Worm (Caenorhabditis elegans) whole organism, L4 larva: ENCODE measurements around the gene K01D12.8.

Experiments used
- F26F4.8 ChIP-seq: fragments of 200-800 bp; sonication (Bioruptor generic); conservative IDR thresholded peaks from 2 replicates; pipeline ENCODE4 v1.3.6; 2022; ENCODE audit warnings: missing genetic modification characterization, missing compliant biosample characterization
- F44E2.7 ChIP-seq: fragments of 200-800 bp; sonication (Bioruptor generic); IDR thresholded peaks from 2 replicates; pipeline ENCODE4 v2.1.2; 2022; ENCODE audit warnings: missing genetic modification characterization, missing compliant biosample characterization
- T20F7.1 ChIP-seq: fragments of 200-800 bp; sonication (Bioruptor generic); optimal IDR thresholded peaks from 2 replicates; lab custom pipeline; 2018; ENCODE audit warnings: mild to moderate bottlenecking, missing genetic modification characterization, missing compliant biosample characterization
- Y48G9A.11 ChIP-seq: fragments of 200-800 bp; sonication (Bioruptor generic); IDR thresholded peaks from 2 replicates; pipeline ENCODE4 v1.3.6; 2022; ENCODE audit warnings: missing genetic modification reagents, missing genetic modification characterization, missing compliant biosample characterization
- ZK337.2 ChIP-seq: fragments of 200-800 bp; sonication (Bioruptor generic); IDR thresholded peaks from 2 replicates; pipeline ENCODE4 v1.3.6; 2022; ENCODE audit warnings: missing genetic modification reagents, missing genetic modification characterization, missing compliant biosample characterization
- ZK546.5 ChIP-seq, 2 experiments: sonication (generic microtip); optimal IDR thresholded peaks; 2 replicates each; lab custom pipeline; 2017; ENCODE audit warnings: missing biosample characterization in 2 of 2, missing genetic modification characterization in 2 of 2
- aha-1 ChIP-seq: fragments of 150-350 bp; peaks from one replicate; lab custom pipeline; 2014; ENCODE audit warnings: missing biosample characterization, missing genetic modification characterization
- attf-4 ChIP-seq: sonication (generic microtip); optimal IDR thresholded peaks from 3 replicates; lab custom pipeline; 2017; ENCODE audit warnings: missing biosample characterization, missing genetic modification characterization
- ceh-20 ChIP-seq: fragments of 200-800 bp; sonication (Bioruptor generic); IDR thresholded peaks from 2 replicates; pipeline ENCODE4 v1.3.6; 2022; ENCODE audit warnings: missing genetic modification reagents, missing genetic modification characterization, missing compliant biosample characterization
- ceh-44 ChIP-seq: fragments of 200-800 bp; sonication (Bioruptor generic); IDR thresholded peaks from 2 replicates; pipeline ENCODE4 v1.3.6; 2022; ENCODE audit warnings: missing genetic modification reagents, missing genetic modification characterization, missing compliant biosample characterization
- ceh-62 ChIP-seq: sonication (generic microtip); optimal IDR thresholded peaks from 2 replicates; lab custom pipeline; 2017; ENCODE audit warnings: missing biosample characterization, missing genetic modification characterization
- ceh-82 ChIP-seq: sonication (generic microtip); optimal IDR thresholded peaks from 2 replicates; lab custom pipeline; 2017; ENCODE audit warnings: missing biosample characterization, missing genetic modification characterization
- cey-2 ChIP-seq: sonication (generic microtip); optimal IDR thresholded peaks from 3 replicates; lab custom pipeline; 2017; ENCODE audit warnings: missing genetic modification characterization, mild to moderate bottlenecking, missing compliant biosample characterization, antibody characterized with exemption, borderline replicate concordance; ENCODE audit not compliant: insufficient read depth
- ctbp-1 ChIP-seq: fragments of 200-800 bp; sonication (Bioruptor generic); IDR thresholded peaks from 2 replicates; pipeline ENCODE4 v1.3.6; 2022; ENCODE audit warnings: missing genetic modification reagents, missing genetic modification characterization, missing compliant biosample characterization
- daf-16 ChIP-seq, 3 experiments: sonication (generic microtip); optimal IDR thresholded peaks; 2 replicates each; lab custom pipeline; 2016 to 2017; ENCODE audit warnings: missing genetic modification characterization in 3 of 3, missing genetic modification reagents in 3 of 3, mild to moderate bottlenecking in 2 of 3, missing compliant biosample characterization in 2 of 3, missing biosample characterization in 1 of 3, moderate library complexity in 1 of 3
- daf-19 ChIP-seq: fragments of 200-800 bp; sonication (Bioruptor generic); conservative IDR thresholded peaks from 2 replicates; pipeline ENCODE4 v1.3.6; 2022; ENCODE audit warnings: missing genetic modification characterization, missing compliant biosample characterization
- dpl-1 ChIP-seq: fragments of 150-350 bp; optimal IDR thresholded peaks from 2 replicates; lab custom pipeline; 2014; ENCODE audit warnings: missing biosample characterization, missing genetic modification reagents, missing genetic modification characterization
- duxl-1 ChIP-seq: sonication (generic microtip); optimal IDR thresholded peaks from 2 replicates; lab custom pipeline; 2016; ENCODE audit warnings: mild to moderate bottlenecking, missing genetic modification characterization, moderate library complexity, missing compliant biosample characterization; ENCODE audit not compliant: poor library complexity
- dve-1 ChIP-seq: sonication (generic microtip); optimal IDR thresholded peaks from 2 replicates; lab custom pipeline; 2017; ENCODE audit warnings: antibody characterized with exemption, mild to moderate bottlenecking, missing genetic modification characterization, missing compliant biosample characterization; ENCODE audit not compliant: insufficient read depth
- fkh-10 ChIP-seq: fragments of 150-350 bp; optimal IDR thresholded peaks from 2 replicates; lab custom pipeline; 2014; ENCODE audit warnings: missing biosample characterization, missing genetic modification reagents, missing genetic modification characterization
- gei-8 ChIP-seq: fragments of 200-800 bp; sonication (Bioruptor generic); optimal IDR thresholded peaks from 2 replicates; lab custom pipeline; 2018; ENCODE audit warnings: mild to moderate bottlenecking, missing genetic modification characterization, missing compliant biosample characterization
- hif-1 ChIP-seq, 2 experiments: sonication (generic microtip); optimal IDR thresholded peaks; 2 replicates each; lab custom pipeline; 2016 to 2017; ENCODE audit warnings: missing compliant biosample characterization in 2 of 2, missing genetic modification characterization in 2 of 2, missing genetic modification reagents in 2 of 2, missing genotype in 2 of 2, mild to moderate bottlenecking in 1 of 2
- hlh-11 ChIP-seq: fragments of 200-800 bp; sonication (Bioruptor generic); optimal IDR thresholded peaks from 2 replicates; lab custom pipeline; 2018; ENCODE audit warnings: mild to moderate bottlenecking, missing genetic modification characterization, missing compliant biosample characterization
- hlh-30 ChIP-seq: sonication (generic microtip); optimal IDR thresholded peaks from 2 replicates; lab custom pipeline; 2017; ENCODE audit warnings: antibody characterized with exemption, mild to moderate bottlenecking, missing genetic modification characterization, missing compliant biosample characterization; ENCODE audit not compliant: insufficient read depth
- lim-7 ChIP-seq: fragments of 200-800 bp; sonication (Bioruptor generic); IDR thresholded peaks from 2 replicates; pipeline ENCODE4 v1.3.6; 2022; ENCODE audit warnings: missing genetic modification characterization, missing compliant biosample characterization
- lin-15B ChIP-seq: fragments of 150-350 bp; sonication (generic microtip); optimal IDR thresholded peaks from 3 replicates; lab custom pipeline; 2014; ENCODE audit warnings: missing biosample characterization, missing genetic modification characterization
- lin-29 ChIP-seq: fragments of 200-800 bp; sonication (Bioruptor generic); IDR thresholded peaks from 2 replicates; pipeline ENCODE4 v1.3.6; 2022; ENCODE audit warnings: missing genetic modification reagents, missing genetic modification characterization, missing compliant biosample characterization
- lin-39 ChIP-seq: fragments of 150-350 bp; optimal IDR thresholded peaks from 2 replicates; lab custom pipeline; 2014; ENCODE audit warnings: missing biosample characterization, missing genetic modification reagents, missing genetic modification characterization
- lsy-2 ChIP-seq, 2 experiments: fragments of 150-350 bp in 1 of 2; sonication (generic microtip) in 1 of 2; optimal IDR thresholded peaks; 2 replicates each; lab custom pipeline; 2014 to 2017; ENCODE audit warnings: missing biosample characterization in 2 of 2, missing genetic modification characterization in 2 of 2
- madf-9 ChIP-seq: fragments of 200-800 bp; sonication (Bioruptor generic); conservative IDR thresholded peaks from 2 replicates; pipeline ENCODE4 v1.3.6; 2022; ENCODE audit warnings: missing genetic modification reagents, missing genetic modification characterization, missing compliant biosample characterization
- mep-1 ChIP-seq: fragments of 150-350 bp; sonication (generic microtip); optimal IDR thresholded peaks from 3 replicates; lab custom pipeline; 2014; ENCODE audit warnings: missing biosample characterization, missing genetic modification characterization
- mes-2 ChIP-seq: sonication (generic microtip); optimal IDR thresholded peaks from 2 replicates; lab custom pipeline; 2016; ENCODE audit warnings: missing genotype, mild to moderate bottlenecking, missing genetic modification characterization, missing compliant biosample characterization; ENCODE audit not compliant: poor library complexity, severe bottlenecking
- nhr-11 ChIP-seq: fragments of 150-350 bp; optimal IDR thresholded peaks from 2 replicates; lab custom pipeline; 2014; ENCODE audit warnings: missing biosample characterization, missing genetic modification characterization
- nhr-111 ChIP-seq: fragments of 200-800 bp; sonication (Bioruptor generic); optimal IDR thresholded peaks from 2 replicates; lab custom pipeline; 2018; ENCODE audit warnings: mild to moderate bottlenecking, missing genetic modification characterization, missing compliant biosample characterization
- nhr-28 ChIP-seq: fragments of 150-350 bp; optimal IDR thresholded peaks from 2 replicates; lab custom pipeline; 2014; ENCODE audit warnings: missing biosample characterization, missing genetic modification characterization
- nhr-42 ChIP-seq: fragments of 200-800 bp; sonication (Bioruptor generic); IDR thresholded peaks from 2 replicates; pipeline ENCODE4 v1.3.6; 2022; ENCODE audit warnings: missing genetic modification characterization, missing compliant biosample characterization
- nhr-48 ChIP-seq: sonication (generic microtip); optimal IDR thresholded peaks from 2 replicates; lab custom pipeline; 2016; ENCODE audit warnings: mild to moderate bottlenecking, missing genetic modification characterization, missing compliant biosample characterization
- nhr-6 ChIP-seq: fragments of 150-350 bp; optimal IDR thresholded peaks from 2 replicates; lab custom pipeline; 2014; ENCODE audit warnings: missing biosample characterization, missing genetic modification characterization
- snpc-4 ChIP-seq: fragments of 150-350 bp; optimal IDR thresholded peaks from 2 replicates; lab custom pipeline; 2014; ENCODE audit warnings: missing biosample characterization, missing genetic modification characterization
- spr-3 ChIP-seq: fragments of 200-800 bp; sonication (Bioruptor generic); optimal IDR thresholded peaks from 2 replicates; lab custom pipeline; 2018; ENCODE audit warnings: mild to moderate bottlenecking, missing genetic modification characterization, missing compliant biosample characterization
- unc-130 ChIP-seq: sonication (generic microtip); optimal IDR thresholded peaks from 2 replicates; lab custom pipeline; 2016; ENCODE audit warnings: missing genetic modification reagents, missing genetic modification characterization, missing compliant biosample characterization
- zip-11 ChIP-seq: fragments of 200-800 bp; sonication (Bioruptor generic); IDR thresholded peaks from 2 replicates; pipeline ENCODE4 v1.3.6; 2022; ENCODE audit warnings: missing genetic modification characterization, missing compliant biosample characterization
- ztf-7 ChIP-seq: fragments of 150-350 bp; optimal IDR thresholded peaks from 2 replicates; lab custom pipeline; 2014; ENCODE audit warnings: missing biosample characterization, missing genetic modification characterization

K01D12.8 gene

ce11 chrV:12408996-12409395 lies 6.5 kb downstream of the K01D12.8 start:
- TF ChIP-seq T20F7.1 (peak; percentile 29), dve-1 (peak; percentile 14), hlh-30 (no peak), nhr-11 (tag; lab: Kevin White, UChicago) (no peak), daf-16 (GFP tag; optimal IDR thresholded peaks at IDR 0.05; lab: Kevin White, UChicago) (peak in 1 of 2 experiments; percentile 21), daf-16 (tag; optimal IDR thresholded peaks at IDR 0.05; lab: Kevin White, UChicago) (peak; percentile 11), mep-1 (tag; lab: Kevin White, UChicago) (peak; percentile 51), lim-7 (GFP tag; lab: Robert Waterston, UW) (no peak), ZK546.5 (tag; optimal IDR thresholded peaks at IDR 0.05; lab: Kevin White, UChicago) (no peak), nhr-28 (tag; lab: Kevin White, UChicago) (peak; percentile 91), hlh-11 (peak; percentile 33), zip-11 (GFP tag; lab: Robert Waterston, UW) (no peak), ctbp-1 (GFP tag; lab: Robert Waterston, UW) (no peak), nhr-42 (GFP tag; lab: Robert Waterston, UW) (no peak), lsy-2 (tag; optimal IDR thresholded peaks at IDR 0.05; lab: Kevin White, UChicago) (peak in 1 of 2 experiments; percentile 33), nhr-6 (tag; lab: Kevin White, UChicago) (peak; percentile 26), hif-1 (tag; optimal IDR thresholded peaks at IDR 0.05; lab: Kevin White, UChicago) (no peak), lin-29 (GFP tag; lab: Robert Waterston, UW) (no peak)

ce11 chrV:12410416-12411001 lies 8.1 kb downstream of the K01D12.8 start, which contains the start of gene hrg-2:
hrg-2 (minus strand) TSS chrV:12410513.
- no peak for TF ChIP-seq spr-3
- no peak for TF ChIP-seq lim-7 (GFP tag; lab: Robert Waterston, UW)
- peak; percentile 40 for TF ChIP-seq hlh-30
- no peak for TF ChIP-seq nhr-111 (GFP tag; lab: Kevin White, UChicago)
- peak; percentile 11 for TF ChIP-seq dve-1
- no peak for TF ChIP-seq lin-29 (GFP tag; lab: Robert Waterston, UW)
- no peak for TF ChIP-seq lin-39
- no peak for TF ChIP-seq snpc-4 (tag; lab: Kevin White, UChicago)
- no peak for TF ChIP-seq duxl-1
- TF ChIP-seq daf-19 = no peak
- no peak for TF ChIP-seq ceh-82 (tag; lab: Kevin White, UChicago)
- TF ChIP-seq ceh-62 (tag; lab: Kevin White, UChicago) = no peak
- TF ChIP-seq Y48G9A.11 (GFP tag; lab: Robert Waterston, UW) = no peak
- TF ChIP-seq F44E2.7 (GFP tag; lab: Robert Waterston, UW) = no peak
- TF ChIP-seq lsy-2 (tag; optimal IDR thresholded peaks at IDR 0.05; lab: Kevin White, UChicago) = no peak
- no peak for TF ChIP-seq lin-15B
- no peak for TF ChIP-seq nhr-11 (tag; lab: Kevin White, UChicago)
- TF ChIP-seq nhr-48 = peak; percentile 64
- TF ChIP-seq gei-8 (GFP tag; lab: Kevin White, UChicago) = no peak
- TF ChIP-seq hlh-11 = no peak
- no peak for TF ChIP-seq unc-130 (GFP tag; lab: Kevin White, UChicago)
- no peak for TF ChIP-seq dpl-1 (GFP tag; lab: Kevin White, UChicago)
- no peak for TF ChIP-seq mes-2 (tag; lab: Kevin White, UChicago)
- no peak for TF ChIP-seq cey-2 (tag; lab: Kevin White, UChicago)
- TF ChIP-seq F26F4.8 (GFP tag; lab: Robert Waterston, UW) = no peak
- no peak for TF ChIP-seq fkh-10 (GFP tag; lab: Kevin White, UChicago)
- TF ChIP-seq ztf-7 (tag; lab: Kevin White, UChicago) = peak; percentile 93
- TF ChIP-seq attf-4 (tag; lab: Kevin White, UChicago) = no peak
- no peak for TF ChIP-seq ceh-44 (GFP tag; lab: Robert Waterston, UW)
- no peak for TF ChIP-seq ceh-20
- TF ChIP-seq nhr-28 (tag; lab: Kevin White, UChicago) = peak; percentile 14
- no peak for TF ChIP-seq ZK337.2
- TF ChIP-seq aha-1 = peak; percentile 31
- peak; percentile 2 for TF ChIP-seq mep-1 (tag; lab: Kevin White, UChicago)
- no peak for TF ChIP-seq madf-9 (GFP tag; lab: Robert Waterston, UW)
- TF ChIP-seq, all 104 proteins: peak for 7
